Worm (Caenorhabditis elegans) whole organism, L2 larva: ENCODE results near the gene Y41D4A.4.

ENCODE experiments used
- ZK546.5 ChIP-seq: sonication (generic microtip); optimal IDR thresholded peaks from 2 replicates; lab custom pipeline; 2017; ENCODE audit warnings: missing biosample characterization, missing genetic modification characterization
- nhr-10 ChIP-seq: sonication (generic microtip); optimal IDR thresholded peaks from 2 replicates; lab custom pipeline; 2017; ENCODE audit warnings: missing biosample characterization, missing genetic modification characterization

DNA sequence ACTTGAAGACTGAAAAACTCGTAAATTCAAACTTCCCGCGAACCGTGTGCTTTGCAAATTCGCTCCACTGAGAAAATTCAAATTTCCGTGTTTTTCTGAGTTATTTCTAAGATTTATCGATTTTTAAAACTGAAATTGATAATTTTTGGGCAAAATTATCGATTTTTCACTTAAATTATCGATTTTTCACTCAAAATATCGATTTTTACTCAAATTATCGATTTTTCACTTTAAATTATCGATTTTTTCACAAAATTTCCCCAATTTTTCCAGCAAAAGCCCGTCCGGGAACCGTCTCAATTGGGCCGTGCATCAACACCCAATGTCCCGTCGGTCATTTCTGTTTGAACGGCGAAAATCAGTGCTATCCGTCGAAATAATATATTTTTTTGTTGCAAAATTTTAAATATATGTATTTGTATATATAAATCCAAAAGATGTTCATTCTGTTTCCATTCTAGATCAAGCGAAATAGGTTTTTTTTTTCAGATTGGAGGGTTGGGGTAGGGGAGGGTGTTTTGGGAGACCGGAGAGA, 18.2 kb upstream of the Y41D4A.4 start:
- TF ChIP-seq ZK546.5 (no peak), nhr-10 (tag; lab: Kevin White, UChicago) (no peak)
